Fruit fly (Drosophila melanogaster): ENCODE results near the gene CG7166.

dm6 chr3L:21610535-21610934 is 14.9 kb downstream of the CG7166 start:
- TF ChIP-seq dpn (GFP tag; optimal IDR thresholded peaks at IDR 0.05) = no peak
- TF ChIP-seq gcm2 (GFP tag; optimal IDR thresholded peaks at IDR 0.05) = no peak
- no peak for TF ChIP-seq nau (GFP tag; optimal IDR thresholded peaks at IDR 0.05)
- no peak for TF ChIP-seq lab (GFP tag; optimal IDR thresholded peaks at IDR 0.05)
- TF ChIP-seq CG11398 (GFP tag; optimal IDR thresholded peaks at IDR 0.05) = no peak
- TF ChIP-seq CG14441 (GFP tag; IDR thresholded peaks at IDR 0.05) = no peak
- TF ChIP-seq toy (GFP tag; IDR thresholded peaks at IDR 0.05) = no peak
- no peak for TF ChIP-seq hbn (GFP tag; IDR thresholded peaks at IDR 0.05; ENCODE audit: partially characterized antibody)
- TF ChIP-seq lola (GFP tag; optimal IDR thresholded peaks at IDR 0.05) = no peak
- TF ChIP-seq da (GFP tag; optimal IDR thresholded peaks at IDR 0.05) = no peak
- no peak for TF ChIP-seq CG7963 (GFP tag; IDR thresholded peaks at IDR 0.05; ENCODE audit: partially characterized antibody)
- TF ChIP-seq CG15073 (GFP tag; optimal IDR thresholded peaks at IDR 0.05) = no peak

Measured in whole organism, embryonic.